Worm (Caenorhabditis elegans) whole organism, mixed stage, embryonic: Measurements from ENCODE around the gene pqn-29.

Experiments used
- M03D4.4 ChIP-seq: sonication (generic microtip); optimal IDR thresholded peaks from 2 replicates; lab custom pipeline; 2017; ENCODE audit warnings: mild to moderate bottlenecking, missing genetic modification characterization, missing compliant biosample characterization
- ceh-83 ChIP-seq: fragments of 200-800 bp; sonication (Bioruptor generic); optimal IDR thresholded peaks from 2 replicates; lab custom pipeline; 2018; ENCODE audit warnings: mild to moderate bottlenecking, missing genetic modification characterization, missing compliant biosample characterization
- ces-1 ChIP-seq: fragments of 150-350 bp; optimal IDR thresholded peaks from 2 replicates; lab custom pipeline; 2014; ENCODE audit warnings: missing biosample characterization, missing genetic modification reagents, missing genetic modification characterization
- cnd-1 ChIP-seq: fragments of 200-800 bp; sonication (Bioruptor generic); optimal IDR thresholded peaks from 2 replicates; lab custom pipeline; 2018; ENCODE audit warnings: mild to moderate bottlenecking, missing genetic modification characterization, missing compliant biosample characterization
- elt-3 ChIP-seq: fragments of 150-350 bp; optimal IDR thresholded peaks from 2 replicates; lab custom pipeline; 2014; ENCODE audit warnings: missing biosample characterization, missing genetic modification characterization
- lin-13 ChIP-seq: fragments of 150-350 bp; optimal IDR thresholded peaks from 2 replicates; lab custom pipeline; 2014; ENCODE audit warnings: missing biosample characterization, missing genetic modification characterization
- mab-5 ChIP-seq: fragments of 150-350 bp; optimal IDR thresholded peaks from 2 replicates; lab custom pipeline; 2014; ENCODE audit warnings: missing biosample characterization, missing genetic modification characterization
- mep-1 ChIP-seq: fragments of 150-350 bp; optimal IDR thresholded peaks from 2 replicates; lab custom pipeline; 2017; ENCODE audit warnings: missing biosample characterization, missing genetic modification reagents, missing genetic modification characterization, inconsistent platforms
- nhr-2 ChIP-seq: fragments of 150-350 bp; optimal IDR thresholded peaks from 2 replicates; lab custom pipeline; 2014; ENCODE audit warnings: missing biosample characterization, missing genetic modification characterization
- nhr-237 ChIP-seq: fragments of 150-350 bp; optimal IDR thresholded peaks from 2 replicates; lab custom pipeline; 2014; ENCODE audit warnings: missing biosample characterization, missing genetic modification characterization
- nhr-28 ChIP-seq: fragments of 150-350 bp; optimal IDR thresholded peaks from 2 replicates; lab custom pipeline; 2014; ENCODE audit warnings: missing biosample characterization, missing genetic modification characterization
- nhr-76 ChIP-seq: sonication (generic microtip); optimal IDR thresholded peaks from 2 replicates; lab custom pipeline; 2017; ENCODE audit warnings: missing biosample characterization, missing genetic modification characterization
- snpc-4 ChIP-seq: fragments of 150-350 bp; optimal IDR thresholded peaks from 2 replicates; lab custom pipeline; 2014; ENCODE audit warnings: missing biosample characterization, missing genetic modification characterization
- unc-62 ChIP-seq: fragments of 150-350 bp; optimal IDR thresholded peaks from 2 replicates; lab custom pipeline; 2014; ENCODE audit warnings: missing biosample characterization, missing genetic modification reagents, missing genetic modification characterization

DNA sequence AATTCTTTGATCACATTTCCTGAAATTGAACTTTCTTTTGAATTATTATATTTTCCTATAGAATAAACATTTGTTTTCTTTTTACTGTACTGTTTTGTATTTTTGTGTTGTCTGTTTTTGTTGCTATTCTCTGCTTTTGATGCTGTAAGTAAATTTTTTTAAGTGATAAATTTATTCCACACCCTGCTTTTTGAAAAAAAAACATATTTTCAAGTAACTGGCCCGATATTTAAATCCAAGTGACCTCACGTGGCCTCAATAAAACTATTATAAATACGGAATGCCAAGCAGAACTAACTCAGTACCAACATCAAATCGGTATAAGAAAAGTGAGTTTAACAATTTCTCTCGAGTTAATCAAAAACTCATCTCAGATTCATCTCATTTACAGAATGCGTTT, 18.0 kb downstream of the pqn-29 start, which contains the start of gene clec-151:
- TF ChIP-seq ces-1 (GFP tag; lab: Kevin White, UChicago) (no peak), cnd-1 (no peak), nhr-28 (tag; lab: Kevin White, UChicago) (no peak), lin-13 (tag; lab: Kevin White, UChicago) (no peak), ceh-83 (GFP tag; lab: Kevin White, UChicago) (no peak), nhr-237 (tag; lab: Kevin White, UChicago) (no peak), elt-3 (tag; lab: Kevin White, UChicago) (no peak), M03D4.4 (tag; lab: Kevin White, UChicago) (no peak), unc-62 (GFP tag; lab: Kevin White, UChicago) (no peak), nhr-2 (tag; lab: Kevin White, UChicago) (no peak), nhr-76 (tag; lab: Kevin White, UChicago) (no peak), mep-1 (no peak), mab-5 (tag; lab: Kevin White, UChicago) (no peak), snpc-4 (no peak)
